Worm (Caenorhabditis elegans) whole organism, late embryonic: ENCODE measurements around the gene aat-6.

Experiments
- K09A11.1 ChIP-seq: sonication (generic microtip); optimal IDR thresholded peaks from 2 replicates; lab custom pipeline; 2017; ENCODE audit warnings: antibody characterized with exemption, mild to moderate bottlenecking, missing genetic modification characterization, missing compliant biosample characterization; ENCODE audit not compliant: insufficient read depth
- ama-1 ChIP-seq: fragments of 150-350 bp; optimal IDR thresholded peaks from 2 replicates; lab custom pipeline; 2014
- ceh-45 ChIP-seq: fragments of 200-800 bp; sonication (Bioruptor generic); IDR thresholded peaks from 2 replicates; pipeline ENCODE4 v1.3.6; 2022; ENCODE audit warnings: missing genetic modification reagents, missing genetic modification characterization, missing compliant biosample characterization
- sox-4 ChIP-seq: sonication (generic microtip); optimal IDR thresholded peaks from 2 replicates; lab custom pipeline; 2017; ENCODE audit warnings: mild to moderate bottlenecking, missing genetic modification characterization, inconsistent platforms, missing compliant biosample characterization

- no peak for TF ChIP-seq ceh-45
- TF ChIP-seq ama-1 (lab: Kevin White, UChicago), result no peak
- no peak for TF ChIP-seq K09A11.1 (tag; lab: Kevin White, UChicago)
- no peak for TF ChIP-seq sox-4 (tag; lab: Kevin White, UChicago)
These were observed 48.9 kb downstream of the aat-6 start, which contains the start of gene des-2 for ce11 chrV:11421605-11422004.
